Worm (Caenorhabditis elegans) whole organism, midembryonic: Measurements from ENCODE around the gene T10B5.3.

Source experiments
- T22C8.4 ChIP-seq: fragments of 200-800 bp; sonication (Bioruptor generic); IDR thresholded peaks from 2 replicates; pipeline ENCODE4 v1.3.6; 2022; ENCODE audit warnings: missing genetic modification characterization, missing compliant biosample characterization
- flt-1 ChIP-seq: fragments of 200-800 bp; sonication (Bioruptor generic); IDR thresholded peaks from 2 replicates; pipeline ENCODE4 v1.3.6; 2022; ENCODE audit warnings: missing genetic modification characterization, missing compliant biosample characterization
- med-1 ChIP-seq: sonication (generic microtip); optimal IDR thresholded peaks from 2 replicates; lab custom pipeline; 2017; ENCODE audit warnings: missing genetic modification characterization, mild to moderate bottlenecking, missing compliant biosample characterization, antibody characterized with exemption, missing genetic modification reagents; ENCODE audit not compliant: insufficient read depth
- ref-1 ChIP-seq: fragments of 200-800 bp; sonication (Bioruptor generic); conservative IDR thresholded peaks from 2 replicates; pipeline ENCODE4 v1.3.6; 2022; ENCODE audit warnings: missing genetic modification reagents, missing genetic modification characterization, missing compliant biosample characterization
- tab-1 ChIP-seq: fragments of 200-800 bp; sonication (Bioruptor generic); IDR thresholded peaks from 2 replicates; pipeline ENCODE4 v1.3.6; 2022; ENCODE audit warnings: missing genetic modification characterization, missing compliant biosample characterization
- ztf-29 ChIP-seq: fragments of 200-800 bp; sonication (Bioruptor generic); IDR thresholded peaks from 2 replicates; pipeline ENCODE4 v1.3.6; 2022; ENCODE audit warnings: missing genetic modification reagents, missing genetic modification characterization, missing compliant biosample characterization

DNA sequence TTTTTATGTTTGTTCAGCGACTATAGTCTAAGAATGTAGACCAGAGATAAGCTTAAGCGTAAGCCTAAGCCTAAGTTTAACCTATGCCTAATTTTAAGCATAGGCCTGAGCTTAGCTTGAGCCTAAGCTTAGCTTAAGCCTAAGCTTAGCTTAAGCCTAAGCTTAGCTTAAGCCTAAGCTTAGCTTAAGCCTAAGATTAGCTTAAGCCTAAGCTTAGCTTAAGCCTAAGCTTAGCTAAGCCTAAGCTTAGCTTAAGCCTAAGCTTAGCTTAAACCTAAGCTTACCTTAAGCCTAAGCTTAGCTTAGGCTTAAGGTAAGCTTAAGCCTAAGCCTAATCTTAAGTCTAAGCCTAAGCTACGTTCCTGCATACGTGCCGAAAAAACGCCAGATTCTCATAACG lies 21.0 kb downstream of the T10B5.3 start:
- TF ChIP-seq med-1 (GFP tag; lab: Kevin White, UChicago): no peak
- no peak for TF ChIP-seq T22C8.4 (GFP tag; lab: Robert Waterston, UW)
- TF ChIP-seq tab-1 (GFP tag; lab: Robert Waterston, UW): no peak
- no peak for TF ChIP-seq ref-1 (GFP tag; lab: Robert Waterston, UW)
- TF ChIP-seq flt-1 (GFP tag; lab: Robert Waterston, UW): no peak
- TF ChIP-seq ztf-29 (GFP tag; lab: Robert Waterston, UW): peak; percentile 68; the same call in 1 of the 2 replicates
